Fruit fly (Drosophila melanogaster): ENCODE data around the gene CG7990.

Gene CG7990

dm6 chrX:19154998-19155397 lies 46.8 kb downstream of the CG7990 start (continued):
- peak; percentile 78 for TF ChIP-seq CG11093 (GFP tag; IDR thresholded peaks at IDR 0.05)
- peak; percentile 74 for TF ChIP-seq CG10366 (GFP tag; IDR thresholded peaks at IDR 0.05)
- TF ChIP-seq bbx (GFP tag; IDR thresholded peaks at IDR 0.05; ENCODE audit: partially characterized antibody): no peak
- TF ChIP-seq CG7357 (GFP tag; IDR thresholded peaks at IDR 0.05): peak; percentile 65; the same call in 2 of the 3 replicates
- TF ChIP-seq Hsf (GFP tag; optimal IDR thresholded peaks at IDR 0.05): peak; percentile 87
- no peak for TF ChIP-seq gfzf (GFP tag; optimal IDR thresholded peaks at IDR 0.05)
- TF ChIP-seq Oli (tag; optimal IDR thresholded peaks at IDR 0.05): peak; percentile 87
- TF ChIP-seq knrl (GFP tag; IDR thresholded peaks at IDR 0.05; ENCODE audit: partially characterized antibody): no peak
- peak; percentile 31 for TF ChIP-seq Dek (tag; optimal IDR thresholded peaks at IDR 0.05)
- peak; percentile 72 for TF ChIP-seq crc (GFP tag; optimal IDR thresholded peaks at IDR 0.05)
- TF ChIP-seq CG7987 (GFP tag; optimal IDR thresholded peaks at IDR 0.05): peak; percentile 42
- TF ChIP-seq CG6765 (GFP tag; optimal IDR thresholded peaks at IDR 0.05): no peak
- TF ChIP-seq exex (tag; optimal IDR thresholded peaks at IDR 0.05): no peak
- 0 out of 2 replicates have a peak, but pooled peaks have one; percentile 42 for TF ChIP-seq rib (GFP tag; IDR thresholded peaks at IDR 0.05)
- peak; percentile 57 for TF ChIP-seq CG2120 (GFP tag; optimal IDR thresholded peaks at IDR 0.05)
- TF ChIP-seq CG8290 (GFP tag; optimal IDR thresholded peaks at IDR 0.05): peak; percentile 81
- TF ChIP-seq CG8290 (tag; optimal IDR thresholded peaks at IDR 0.05): peak; percentile 47 to 71
- TF ChIP-seq Abd-B (GFP tag; optimal IDR thresholded peaks at IDR 0.05): peak; percentile 90
- TF ChIP-seq CG16813 (GFP tag; IDR thresholded peaks at IDR 0.05; ENCODE audit: partially characterized antibody): no peak
- peak; percentile 3 for TF ChIP-seq sd (tag; optimal IDR thresholded peaks at IDR 0.05)
- peak; percentile 47 for TF ChIP-seq crol (GFP tag; IDR thresholded peaks at IDR 0.05)
- peak; percentile 78 to 83 for TF ChIP-seq dpn (GFP tag; optimal IDR thresholded peaks at IDR 0.05)
- TF ChIP-seq ara (GFP tag; IDR thresholded peaks at IDR 0.05): peak; percentile 92
- TF ChIP-seq Dp (GFP tag; optimal IDR thresholded peaks at IDR 0.05): no peak
- peak; percentile 84 for TF ChIP-seq Asciz (GFP tag; optimal IDR thresholded peaks at IDR 0.05)
- no peak for TF ChIP-seq Dfd (GFP tag; optimal IDR thresholded peaks at IDR 0.05)
- TF ChIP-seq salm (tag; optimal IDR thresholded peaks at IDR 0.05): peak; percentile 75
- peak; percentile 73 for TF ChIP-seq CG4854 (GFP tag; optimal IDR thresholded peaks at IDR 0.05)
- TF ChIP-seq gsb-n (tag; optimal IDR thresholded peaks at IDR 0.05): peak; percentile 93
- peak; percentile 27 for TF ChIP-seq CG6683 (GFP tag; optimal IDR thresholded peaks at IDR 0.05)
- no peak for TF ChIP-seq CG15514 (GFP tag; optimal IDR thresholded peaks at IDR 0.05)
- peak; percentile 84 for TF ChIP-seq slp2 (GFP tag; optimal IDR thresholded peaks at IDR 0.05)
- peak; percentile 59; the same call in 1 of the 2 replicates for TF ChIP-seq bowl (GFP tag; IDR thresholded peaks at IDR 0.05)
- peak; percentile 94 for TF ChIP-seq bab2 (GFP tag; optimal IDR thresholded peaks at IDR 0.05)
- TF ChIP-seq sob (GFP tag; IDR thresholded peaks at IDR 0.05): peak; percentile 73
- TF ChIP-seq HLH4C (GFP tag; IDR thresholded peaks at IDR 0.05; ENCODE audit: partially characterized antibody): no peak
- TF ChIP-seq CG8089 (GFP tag; optimal IDR thresholded peaks at IDR 0.05): peak; percentile 86
- peak; percentile 81 for TF ChIP-seq CG5953 (GFP tag; IDR thresholded peaks at IDR 0.05)
- TF ChIP-seq CG18619 (GFP tag; optimal IDR thresholded peaks at IDR 0.05): peak; percentile 68
- TF ChIP-seq en (GFP tag; optimal IDR thresholded peaks at IDR 0.05): peak; percentile 68
- no peak for TF ChIP-seq CG10321 (GFP tag; IDR thresholded peaks at IDR 0.05)
- TF ChIP-seq CG15073 (GFP tag; optimal IDR thresholded peaks at IDR 0.05): peak; percentile 45
- peak; percentile 82 for TF ChIP-seq onecut (GFP tag; IDR thresholded peaks at IDR 0.05)
- TF ChIP-seq CG3163 (GFP tag; optimal IDR thresholded peaks at IDR 0.05): peak; percentile 81
- TF ChIP-seq Oaz (GFP tag; IDR thresholded peaks at IDR 0.05): no peak
- TF ChIP-seq lab (GFP tag; optimal IDR thresholded peaks at IDR 0.05): peak; percentile 73
- TF ChIP-seq CG3995 (GFP tag; optimal IDR thresholded peaks at IDR 0.05): no peak
- TF ChIP-seq Mad (GFP tag; optimal IDR thresholded peaks at IDR 0.05): peak; percentile 75
- no peak for TF ChIP-seq tna (GFP tag; IDR thresholded peaks at IDR 0.05; ENCODE audit: partially characterized antibody)
- no peak for TF ChIP-seq CG15011 (GFP tag; optimal IDR thresholded peaks at IDR 0.05)
- peak; percentile 15 for TF ChIP-seq Hmr (GFP tag; optimal IDR thresholded peaks at IDR 0.05)

Data from whole organism, embryonic.